Fruit fly (Drosophila melanogaster): ENCODE measurements around the gene Ipo9.

DNA sequence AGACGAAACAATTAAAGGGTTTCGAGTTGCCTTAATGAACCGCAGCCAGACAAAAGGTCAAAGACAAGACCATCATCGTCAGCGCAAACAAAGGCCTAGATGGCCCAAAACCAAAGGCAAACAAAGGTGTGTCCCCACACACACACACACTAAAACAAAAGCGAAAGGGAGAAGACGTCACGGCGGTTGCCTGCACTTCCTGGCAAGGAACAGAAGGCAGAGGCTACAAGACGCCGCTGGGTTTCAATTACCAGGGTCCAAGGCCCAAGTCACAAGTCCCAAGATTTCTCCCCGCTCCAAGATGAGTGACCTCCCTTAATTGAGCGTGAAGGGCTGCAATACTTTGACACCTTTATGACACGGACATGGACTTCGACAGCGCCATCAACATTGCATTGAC, 48.7 kb upstream of the Ipo9 start:
- TF ChIP-seq Dll (optimal IDR thresholded peaks at IDR 0.05) (no peak), psq (optimal IDR thresholded peaks at IDR 0.05) (no peak), pan (optimal IDR thresholded peaks at IDR 0.05) (no peak), usp (GFP tag; optimal IDR thresholded peaks at IDR 0.05) (no peak), CG8478 (optimal IDR thresholded peaks at IDR 0.05) (no peak)

Measured in whole organism.